Fruit fly (Drosophila melanogaster) whole organism, pupa: ENCODE results near the gene CG16781.

Experiments
- CG10348 ChIP-seq: fragments of 200-800 bp; sonication (Bioruptor generic); IDR thresholded peaks from 2 replicates; pipeline ENCODE4 v1.3.6; 2022; ENCODE audit warnings: missing biosample characterization, missing genetic modification characterization
- CG12605 ChIP-seq: fragments of 200-800 bp; sonication (Bioruptor generic); IDR thresholded peaks from 2 replicates; pipeline ENCODE4 v1.3.6; 2022; ENCODE audit warnings: missing biosample characterization, missing genetic modification characterization
- CG13204 ChIP-seq: fragments of 200-800 bp; sonication (Bioruptor generic); optimal IDR thresholded peaks from 2 replicates; lab custom pipeline; 2018; ENCODE audit warnings: missing biosample characterization, mild to moderate bottlenecking, missing genetic modification characterization, moderate library complexity
- CG14655 ChIP-seq: fragments of 200-800 bp; sonication (Bioruptor generic); optimal IDR thresholded peaks from 3 replicates; lab custom pipeline; 2017; ENCODE audit warnings: mild to moderate bottlenecking, missing biosample characterization, missing genetic modification reagents, missing genetic modification characterization
- CG15710 ChIP-seq: fragments of 200-800 bp; sonication (Bioruptor generic); optimal IDR thresholded peaks from 2 replicates; lab custom pipeline; 2018; ENCODE audit warnings: missing biosample characterization, mild to moderate bottlenecking, missing genetic modification characterization, moderate library complexity
- CG17806 ChIP-seq: fragments of 200-800 bp; sonication (Bioruptor generic); optimal IDR thresholded peaks from 2 replicates; lab custom pipeline; 2018; ENCODE audit warnings: missing biosample characterization, mild to moderate bottlenecking, missing genetic modification characterization, moderate library complexity
- CG32121 ChIP-seq: fragments of 200-800 bp; sonication (Bioruptor generic); IDR thresholded peaks from 2 replicates; pipeline ENCODE4 v1.3.6; 2022; ENCODE audit warnings: missing biosample characterization, missing genetic modification characterization
- CG34367 ChIP-seq: fragments of 200-800 bp; sonication (Bioruptor generic); optimal IDR thresholded peaks from 2 replicates; lab custom pipeline; 2018; ENCODE audit warnings: missing biosample characterization, mild to moderate bottlenecking, missing genetic modification characterization
- CG4496 ChIP-seq: fragments of 200-800 bp; sonication (Bioruptor generic); IDR thresholded peaks from 3 replicates; pipeline ENCODE4 v1.3.6; 2022; ENCODE audit warnings: missing biosample characterization, missing genetic modification characterization
- CG8159 ChIP-seq: fragments of 200-800 bp; sonication (Bioruptor generic); optimal IDR thresholded peaks from 3 replicates; lab custom pipeline; 2018; ENCODE audit warnings: missing biosample characterization, mild to moderate bottlenecking, missing genetic modification characterization, moderate library complexity
- CG8301 ChIP-seq: fragments of 200-800 bp; sonication (Bioruptor generic); optimal IDR thresholded peaks from 2 replicates; lab custom pipeline; 2018; ENCODE audit warnings: missing biosample characterization, mild to moderate bottlenecking, missing genetic modification characterization
- CG9948 ChIP-seq: fragments of 200-800 bp; sonication (Bioruptor generic); optimal IDR thresholded peaks from 2 replicates; lab custom pipeline; 2018; ENCODE audit warnings: missing biosample characterization, mild to moderate bottlenecking, missing genetic modification characterization, moderate library complexity
- D1 ChIP-seq: fragments of 200-800 bp; sonication (Bioruptor generic); optimal IDR thresholded peaks from 2 replicates; lab custom pipeline; 2018; ENCODE audit warnings: missing biosample characterization, mild to moderate bottlenecking, missing genetic modification characterization, moderate library complexity
- EcR ChIP-seq: fragments of 200-800 bp; sonication (Bioruptor generic); optimal IDR thresholded peaks from 3 replicates; lab custom pipeline; 2019; ENCODE audit warnings: missing biosample characterization, missing genetic modification characterization, mild to moderate bottlenecking, moderate library complexity, missing genetic modification reagents
- Ets98B ChIP-seq: fragments of 200-800 bp; sonication (Bioruptor generic); IDR thresholded peaks from 2 replicates; pipeline ENCODE4 v1.3.6; 2022; ENCODE audit warnings: missing biosample characterization, missing genetic modification characterization
- Pif1A ChIP-seq: fragments of 200-800 bp; sonication (Bioruptor generic); optimal IDR thresholded peaks from 3 replicates; lab custom pipeline; 2016; ENCODE audit warnings: missing biosample characterization, missing genetic modification characterization
- Pif1B ChIP-seq: fragments of 200-800 bp; sonication (Bioruptor generic); optimal IDR thresholded peaks from 3 replicates; lab custom pipeline; 2016; ENCODE audit warnings: missing biosample characterization, missing genetic modification characterization
- Snoo ChIP-seq: fragments of 200-800 bp; sonication (Bioruptor generic); optimal IDR thresholded peaks from 3 replicates; lab custom pipeline; 2017; ENCODE audit warnings: missing biosample characterization, mild to moderate bottlenecking, missing genetic modification characterization, inconsistent platforms
- fd96Ca ChIP-seq: fragments of 200-800 bp; sonication (Bioruptor generic); IDR thresholded peaks from 3 replicates; pipeline ENCODE4 v1.3.6; 2022; ENCODE audit warnings: missing biosample characterization, missing genetic modification characterization
- gl ChIP-seq: fragments of 200-800 bp; sonication (Bioruptor generic); optimal IDR thresholded peaks from 2 replicates; lab custom pipeline; 2018; ENCODE audit warnings: missing biosample characterization, mild to moderate bottlenecking, missing genetic modification characterization
- rn ChIP-seq: fragments of 200-800 bp; sonication (Bioruptor generic); IDR thresholded peaks from 2 replicates; pipeline ENCODE4 v1.3.6; 2022; ENCODE audit warnings: missing biosample characterization, missing genetic modification characterization

The CG16781 gene

DNA sequence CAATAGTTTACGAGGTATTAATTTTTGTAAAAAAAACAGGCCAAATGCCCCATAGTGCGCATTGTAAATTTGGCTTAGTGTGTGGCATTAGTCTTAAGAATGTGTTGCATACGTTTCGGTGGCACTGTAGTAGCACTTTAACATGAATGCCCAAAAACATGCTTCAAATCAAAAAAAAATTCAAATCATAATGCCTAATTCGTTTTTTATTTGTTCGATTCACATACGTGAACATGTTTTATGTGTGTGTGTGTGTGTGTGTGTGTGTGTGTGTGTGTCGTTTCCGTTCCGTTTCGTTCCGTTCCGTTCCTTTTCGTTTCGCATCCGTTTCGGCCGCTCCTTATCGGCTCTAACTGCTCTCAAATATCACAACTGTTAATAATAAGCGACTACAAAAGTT is 1.7 kb upstream of the CG16781 start:
- no peak for TF ChIP-seq CG10348
- peak; percentile 28; the same call in 1 of the 2 replicates for TF ChIP-seq CG12605

DNA sequence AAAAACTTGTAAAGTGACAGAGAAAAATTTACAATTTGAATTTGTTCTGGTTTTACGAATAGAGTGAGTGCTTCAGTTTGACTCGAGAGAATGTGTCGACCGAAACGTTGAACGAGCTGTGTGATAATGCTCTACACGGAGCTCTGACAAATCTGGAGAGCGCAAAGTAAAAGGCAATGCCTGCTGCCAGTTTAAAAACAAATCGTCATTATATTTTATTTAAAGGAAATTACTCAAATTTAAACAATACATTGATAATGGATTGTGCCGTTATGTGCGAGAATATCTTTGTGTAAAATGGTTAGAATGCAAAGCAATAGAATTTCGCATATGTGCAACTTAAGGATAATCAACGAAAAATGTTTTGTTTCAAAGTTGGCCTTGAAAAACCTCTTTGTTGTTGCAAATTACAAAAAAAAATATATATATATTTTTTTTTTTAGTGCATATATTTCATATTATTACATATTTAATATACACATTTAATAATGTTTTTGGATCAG is 3.7 kb downstream of the CG16781 start, which contains the start of the genes CG16782 and CG10801:
Gene CG16782, minus strand, starts transcription at position 101 of the 503 bp plus-strand sequence.
Gene CG10801, plus strand, starts transcription at position 453 of the 503 bp plus-strand sequence.
- no peak for TF ChIP-seq CG15710
- TF ChIP-seq CG8159 (tag; lab: Kevin White, UChicago): no peak
- no peak for TF ChIP-seq Pif1A
- no peak for TF ChIP-seq EcR
- no peak for TF ChIP-seq CG12605
- no peak for TF ChIP-seq CG10348
- no peak for TF ChIP-seq CG14655
- TF ChIP-seq D1 (tag; lab: Kevin White, UChicago): no peak
- TF ChIP-seq CG4496 (GFP tag; lab: Robert Waterston, UW): no peak
- no peak for TF ChIP-seq CG13204 (GFP tag; lab: Kevin White, UChicago)
- TF ChIP-seq Pif1B (GFP tag; lab: Kevin White, UChicago): no peak
- TF ChIP-seq Ets98B (GFP tag; lab: Robert Waterston, UW): no peak
- no peak for TF ChIP-seq CG17806
- TF ChIP-seq, all 21 proteins: peak for 0

DNA sequence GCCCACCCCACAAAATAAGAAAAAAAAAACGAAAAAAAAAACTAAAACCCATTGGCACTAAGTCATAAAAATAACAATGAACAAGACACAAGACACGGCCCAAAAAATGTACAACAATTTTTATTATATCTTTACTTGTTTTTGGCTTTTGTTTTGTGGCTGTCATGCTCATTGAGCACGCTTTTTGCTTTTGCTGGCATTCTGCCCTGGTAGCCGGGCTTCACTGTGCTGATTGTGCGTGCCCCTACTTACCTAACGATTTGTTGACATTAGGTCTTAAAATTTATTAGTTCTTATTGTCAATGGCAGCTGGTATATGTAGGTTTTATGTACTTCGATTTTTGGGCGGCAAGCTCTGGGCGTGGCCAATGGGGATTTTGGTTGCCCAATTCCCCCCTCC is 5.4 kb downstream of the CG16781 start:
- TF ChIP-seq CG10348: no peak
- TF ChIP-seq D1 (tag; lab: Kevin White, UChicago): no peak
- no peak for TF ChIP-seq Ets98B (GFP tag; lab: Robert Waterston, UW)

DNA sequence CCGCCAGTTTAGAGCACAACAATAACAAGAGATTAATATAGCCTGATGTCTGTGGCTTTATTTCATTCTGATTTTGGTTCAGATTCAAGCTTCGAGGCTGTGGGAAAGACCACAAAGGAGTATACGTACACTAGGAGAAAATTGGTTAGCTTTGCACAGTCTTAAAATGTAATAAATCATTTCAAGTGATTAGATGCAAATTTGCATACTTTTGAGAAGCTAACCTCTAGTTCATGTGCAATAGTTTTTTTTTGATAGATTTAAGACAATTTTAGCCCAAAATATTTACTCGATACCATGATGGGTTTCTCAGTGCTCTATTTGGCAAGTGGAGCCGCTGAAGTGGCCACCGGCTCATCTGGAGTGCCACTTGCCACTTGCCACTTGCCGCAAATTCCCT is 6.3 kb downstream of the CG16781 start:
- peak; percentile 29; the same call in 1 of the 2 replicates for TF ChIP-seq Ets98B (GFP tag; lab: Robert Waterston, UW)
- peak; percentile 11 for TF ChIP-seq CG14655
- TF ChIP-seq CG15710: no peak
- TF ChIP-seq CG32121 (GFP tag; lab: Robert Waterston, UW): peak; percentile 30; the same call in 1 of the 2 replicates
- TF ChIP-seq CG4496 (GFP tag; lab: Robert Waterston, UW): peak; percentile 49; the same call in 2 of the 3 replicates
- TF ChIP-seq Pif1A: no peak
- TF ChIP-seq rn (GFP tag; lab: Robert Waterston, UW): no peak
- no peak for TF ChIP-seq Snoo (tag; lab: Kevin White, UChicago)

DNA sequence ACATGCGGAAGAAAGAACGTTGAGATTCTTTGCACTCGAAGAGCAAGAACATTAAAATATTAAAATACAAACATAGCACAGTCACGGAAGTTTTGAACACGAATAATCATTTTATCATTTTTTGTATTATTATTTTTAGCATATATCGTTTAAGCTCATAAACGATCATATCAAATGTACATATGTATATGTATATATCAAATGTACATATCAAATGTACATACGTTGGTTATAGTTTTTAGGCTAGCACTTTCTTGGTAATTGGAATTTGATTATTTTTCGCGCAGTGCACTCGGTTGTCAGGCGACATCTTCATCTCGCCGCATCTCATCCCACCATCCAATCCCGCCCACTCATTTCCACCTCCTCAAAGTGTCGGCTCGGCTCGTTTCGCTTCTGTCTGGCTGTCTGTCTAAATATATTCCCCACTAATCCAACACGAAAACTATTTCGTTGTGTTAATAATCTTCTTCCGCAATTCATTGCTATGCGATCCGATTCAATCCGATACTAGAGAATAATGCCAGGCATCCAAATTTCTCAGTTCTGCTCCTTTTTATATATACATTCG is 8.3 kb downstream of the CG16781 start:
- no peak for TF ChIP-seq rn (GFP tag; lab: Robert Waterston, UW)
- TF ChIP-seq EcR: no peak
- no peak for TF ChIP-seq Ets98B (GFP tag; lab: Robert Waterston, UW)
- TF ChIP-seq CG13204 (GFP tag; lab: Kevin White, UChicago): no peak
- peak; percentile 55 for TF ChIP-seq CG14655
- TF ChIP-seq CG8159 (tag; lab: Kevin White, UChicago): no peak
- TF ChIP-seq CG4496 (GFP tag; lab: Robert Waterston, UW): no peak
- TF ChIP-seq CG8301 (tag; lab: Kevin White, UChicago): peak; percentile 54
- TF ChIP-seq CG32121 (GFP tag; lab: Robert Waterston, UW): 0 out of 2 replicates have a peak, but pooled peaks have one; percentile 12

DNA sequence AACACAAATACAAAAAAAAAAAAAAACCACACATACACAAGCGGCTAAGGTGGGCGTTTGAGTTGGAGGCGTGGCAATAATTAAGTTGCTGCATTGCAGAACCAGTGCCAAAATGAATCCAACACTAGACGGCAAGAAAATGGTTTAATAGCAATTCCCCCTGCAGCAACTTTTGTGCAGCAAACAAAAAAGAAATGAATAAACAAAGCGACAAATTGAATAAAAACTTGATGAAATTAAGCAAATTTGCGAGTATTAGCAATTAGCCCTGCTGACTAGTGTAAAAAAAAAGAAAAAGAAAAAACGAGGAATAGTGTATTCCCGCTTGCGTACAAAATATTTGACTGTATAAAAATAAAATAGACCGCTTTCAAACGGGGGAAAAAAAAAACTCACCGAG is 9.1 kb downstream of the CG16781 start:
- no peak for TF ChIP-seq EcR
- no peak for TF ChIP-seq CG10348
- TF ChIP-seq CG8301 (tag; lab: Kevin White, UChicago): peak; percentile 71
- peak; percentile 87 for TF ChIP-seq CG4496 (GFP tag; lab: Robert Waterston, UW)
- no peak for TF ChIP-seq rn (GFP tag; lab: Robert Waterston, UW)
- TF ChIP-seq CG34367: no peak
- TF ChIP-seq Pif1B (GFP tag; lab: Kevin White, UChicago): peak; percentile 30
- TF ChIP-seq CG15710: no peak
- peak; percentile 33 for TF ChIP-seq Pif1A
- no peak for TF ChIP-seq gl
- no peak for TF ChIP-seq D1 (tag; lab: Kevin White, UChicago)
- TF ChIP-seq CG12605: peak; percentile 74
- no peak for TF ChIP-seq CG8159 (tag; lab: Kevin White, UChicago)
- no peak for TF ChIP-seq CG17806
- TF ChIP-seq Snoo (tag; lab: Kevin White, UChicago): no peak
- TF ChIP-seq Ets98B (GFP tag; lab: Robert Waterston, UW): peak; percentile 85
- TF ChIP-seq CG14655: peak; percentile 68
- TF ChIP-seq CG13204 (GFP tag; lab: Kevin White, UChicago): no peak
- TF ChIP-seq CG32121 (GFP tag; lab: Robert Waterston, UW): peak; percentile 67
- TF ChIP-seq fd96Ca (GFP tag; lab: Robert Waterston, UW): peak; percentile 82
- no peak for TF ChIP-seq CG9948

DNA sequence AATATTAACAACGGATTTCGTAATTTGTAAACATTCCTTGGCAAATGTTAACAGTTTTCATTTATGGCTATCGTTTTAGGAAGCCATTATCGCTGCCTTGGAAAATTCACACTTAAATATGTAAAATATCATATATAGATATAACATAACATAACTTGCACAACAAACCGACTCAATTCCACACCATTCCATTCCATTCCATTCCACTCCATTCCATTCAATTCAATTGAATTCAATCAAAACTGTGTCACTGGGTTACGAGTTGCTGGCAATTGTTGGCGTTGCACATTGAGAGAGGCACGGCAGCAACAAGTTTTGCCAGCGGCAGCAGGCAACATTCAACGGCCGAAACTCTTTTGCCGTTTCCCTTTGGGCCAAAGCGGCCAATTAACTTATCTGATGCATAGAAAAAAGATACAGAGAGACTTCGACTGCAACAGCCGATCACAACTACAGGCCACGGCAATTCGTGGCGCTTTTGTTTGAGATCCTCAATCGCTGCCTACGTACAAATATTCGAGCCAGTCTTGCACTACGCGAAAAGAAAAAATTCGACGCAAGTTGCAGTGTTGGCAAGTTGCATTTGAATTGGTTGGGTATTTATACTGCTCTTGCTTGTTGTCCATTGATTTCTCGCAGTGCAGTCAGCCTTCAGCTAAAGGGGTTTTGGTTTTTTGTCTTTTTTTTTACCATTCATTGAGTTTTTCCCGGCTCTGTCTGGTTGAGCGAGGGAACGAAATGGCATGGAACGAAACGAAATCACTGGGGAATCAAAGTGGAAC is 10.6 kb downstream of the CG16781 start:
- TF ChIP-seq Pif1A (peak; percentile 6), CG32121 (GFP tag; lab: Robert Waterston, UW) (peak; percentile 81), fd96Ca (GFP tag; lab: Robert Waterston, UW) (peak; percentile 81), CG15710 (no peak), Ets98B (GFP tag; lab: Robert Waterston, UW) (peak; percentile 77), CG17806 (no peak), EcR (no peak), CG14655 (peak; percentile 40), CG8301 (tag; lab: Kevin White, UChicago) (peak; percentile 45), gl (no peak), CG4496 (GFP tag; lab: Robert Waterston, UW) (peak; percentile 75), CG34367 (no peak), CG12605 (peak; percentile 59; the same call in 1 of the 2 replicates)
- TF ChIP-seq, all 21 proteins: peak for 8
